Worm (Caenorhabditis elegans) whole organism, young adult: ENCODE results near the gene R13A5.11.
A peak's percentile ranks its signal among the peaks of the same experiment; 100 is the strongest.

ENCODE experiments used
- B0019.2 ChIP-seq: fragments of 200-800 bp; sonication (Bioruptor generic); conservative IDR thresholded peaks from 2 replicates; pipeline ENCODE4 v1.3.6; 2022; ENCODE audit warnings: missing genetic modification reagents, missing genetic modification characterization, missing compliant biosample characterization
- B0035.1 ChIP-seq: sonication (generic microtip); optimal IDR thresholded peaks from 2 replicates; lab custom pipeline; 2016; ENCODE audit warnings: missing genetic modification characterization, mild to moderate bottlenecking, missing compliant biosample characterization, missing genotype, missing genetic modification reagents
- B0261.1 ChIP-seq: sonication (generic microtip); optimal IDR thresholded peaks from 2 replicates; lab custom pipeline; 2016; ENCODE audit warnings: mild to moderate bottlenecking, missing genetic modification characterization, moderate library complexity, missing compliant biosample characterization
- F37B4.10 ChIP-seq: fragments of 200-800 bp; sonication (Bioruptor generic); IDR thresholded peaks from 2 replicates; pipeline ENCODE4 v1.3.6; 2022; ENCODE audit warnings: missing genetic modification characterization, missing compliant biosample characterization
- T26A5.8 ChIP-seq: sonication (generic microtip); optimal IDR thresholded peaks from 2 replicates; lab custom pipeline; 2016; ENCODE audit warnings: missing genetic modification characterization, missing compliant biosample characterization
- Y53F4B.3 ChIP-seq: fragments of 200-800 bp; sonication (Bioruptor generic); IDR thresholded peaks from 2 replicates; pipeline ENCODE4 v1.3.6; 2022; ENCODE audit warnings: missing genetic modification reagents, missing genetic modification characterization, missing compliant biosample characterization
- Y53G8AR.9 ChIP-seq: fragments of 200-800 bp; sonication (Bioruptor generic); conservative IDR thresholded peaks from 2 replicates; pipeline ENCODE4 v1.3.6; 2022; ENCODE audit warnings: missing genetic modification reagents, missing genetic modification characterization, missing compliant biosample characterization
- Y56A3A.18 ChIP-seq: fragments of 200-800 bp; sonication (Bioruptor generic); IDR thresholded peaks from 2 replicates; pipeline ENCODE4 v1.3.6; 2022; ENCODE audit warnings: missing genetic modification reagents, missing genetic modification characterization, missing compliant biosample characterization
- Y67H2A.10 ChIP-seq: fragments of 200-800 bp; sonication (Bioruptor generic); conservative IDR thresholded peaks from 2 replicates; pipeline ENCODE4 v1.3.6; 2022; ENCODE audit warnings: missing genetic modification reagents, missing genetic modification characterization, missing compliant biosample characterization
- Y95B8A.8 ChIP-seq: fragments of 200-800 bp; sonication (Bioruptor generic); IDR thresholded peaks from 2 replicates; pipeline ENCODE4 v1.3.6; 2022; ENCODE audit warnings: missing genetic modification reagents, missing genetic modification characterization, missing compliant biosample characterization
- aptf-2 ChIP-seq: fragments of 200-800 bp; sonication (Bioruptor generic); conservative IDR thresholded peaks from 2 replicates; pipeline ENCODE4 v1.3.6; 2022; ENCODE audit warnings: missing genetic modification reagents, missing genetic modification characterization, missing compliant biosample characterization
- attf-6 ChIP-seq: fragments of 200-800 bp; sonication (Bioruptor generic); IDR thresholded peaks from 2 replicates; pipeline ENCODE4 v1.3.6; 2022; ENCODE audit warnings: missing genetic modification reagents, missing genetic modification characterization, missing compliant biosample characterization
- ccch-3 ChIP-seq: fragments of 200-800 bp; sonication (Bioruptor generic); optimal IDR thresholded peaks from 2 replicates; lab custom pipeline; 2018; ENCODE audit warnings: mild to moderate bottlenecking, missing genetic modification characterization, missing compliant biosample characterization
- ceh-40 ChIP-seq: fragments of 200-800 bp; sonication (Bioruptor generic); IDR thresholded peaks from 2 replicates; pipeline ENCODE4 v1.3.6; 2022; ENCODE audit warnings: missing genetic modification characterization, missing compliant biosample characterization
- ceh-79 ChIP-seq: sonication (generic microtip); optimal IDR thresholded peaks from 2 replicates; lab custom pipeline; 2017; ENCODE audit warnings: mild to moderate bottlenecking, missing genetic modification characterization, missing compliant biosample characterization
- dpl-1 ChIP-seq: fragments of 150-350 bp; optimal IDR thresholded peaks from 2 replicates; lab custom pipeline; 2014; ENCODE audit warnings: missing biosample characterization, missing genetic modification reagents, missing genetic modification characterization
- egl-44 ChIP-seq: fragments of 200-800 bp; sonication (Bioruptor generic); IDR thresholded peaks from 2 replicates; pipeline ENCODE4 v1.3.6; 2022; ENCODE audit warnings: missing genetic modification reagents, missing genetic modification characterization, missing compliant biosample characterization
- ekl-4 ChIP-seq: fragments of 200-800 bp; sonication (Bioruptor generic); IDR thresholded peaks from 2 replicates; pipeline ENCODE4 v1.3.6; 2022; ENCODE audit warnings: missing genetic modification reagents, missing genetic modification characterization, missing compliant biosample characterization
- hlh-26 ChIP-seq: fragments of 200-800 bp; sonication (Bioruptor generic); conservative IDR thresholded peaks from 2 replicates; pipeline ENCODE4 v1.3.6; 2022; ENCODE audit warnings: missing genetic modification reagents, missing genetic modification characterization, missing compliant biosample characterization
- hsf-1 ChIP-seq: fragments of 200-800 bp; sonication (Bioruptor generic); IDR thresholded peaks from 2 replicates; pipeline ENCODE4 v1.3.6; 2022; ENCODE audit warnings: missing genetic modification reagents, missing genetic modification characterization, missing compliant biosample characterization
- lag-1 ChIP-seq: fragments of 200-800 bp; sonication (Bioruptor generic); IDR thresholded peaks from 2 replicates; pipeline ENCODE4 v1.3.6; 2022; ENCODE audit warnings: missing genetic modification reagents, missing genetic modification characterization, missing compliant biosample characterization
- lin-26 ChIP-seq: fragments of 200-800 bp; sonication (Bioruptor generic); IDR thresholded peaks from 2 replicates; pipeline ENCODE4 v1.3.6; 2022; ENCODE audit warnings: missing genetic modification reagents, missing genetic modification characterization, missing compliant biosample characterization
- lin-35 ChIP-seq, 3 experiments: fragments of 150-350 bp in 2 of 3; sonication (generic microtip) in 1 of 3; optimal IDR thresholded peaks; 2 replicates each; lab custom pipeline; 2014 to 2018; ENCODE audit warnings: missing biosample characterization in 3 of 3, missing genetic modification characterization in 3 of 3, missing genetic modification reagents in 3 of 3
- lin-54 ChIP-seq: fragments of 200-800 bp; sonication (Bioruptor generic); optimal IDR thresholded peaks from 2 replicates; lab custom pipeline; 2018; ENCODE audit warnings: mild to moderate bottlenecking, missing genetic modification characterization, missing compliant biosample characterization
- lir-1 ChIP-seq: fragments of 200-800 bp; sonication (Bioruptor generic); conservative IDR thresholded peaks from 2 replicates; pipeline ENCODE4 v1.3.6; 2022; ENCODE audit warnings: missing genetic modification reagents, missing genetic modification characterization, missing compliant biosample characterization
- lsy-27 ChIP-seq: sonication (generic microtip); optimal IDR thresholded peaks from 2 replicates; lab custom pipeline; 2017; ENCODE audit warnings: missing genetic modification characterization, mild to moderate bottlenecking, missing compliant biosample characterization, antibody characterized with exemption, missing genotype, borderline replicate concordance; ENCODE audit not compliant: insufficient read depth
- madf-10 ChIP-seq: sonication (generic microtip); optimal IDR thresholded peaks from 2 replicates; lab custom pipeline; 2016; ENCODE audit warnings: mild to moderate bottlenecking, missing genetic modification characterization, missing compliant biosample characterization
- madf-6 ChIP-seq: fragments of 200-800 bp; sonication (Bioruptor generic); IDR thresholded peaks from 2 replicates; pipeline ENCODE4 v1.3.6; 2022; ENCODE audit warnings: missing genetic modification reagents, missing genetic modification characterization, missing compliant biosample characterization
- mcd-1 ChIP-seq: fragments of 200-800 bp; sonication (Bioruptor generic); IDR thresholded peaks from 2 replicates; pipeline ENCODE4 v1.3.6; 2022; ENCODE audit warnings: missing genetic modification reagents, missing genetic modification characterization, missing compliant biosample characterization
- nfya-2 ChIP-seq: fragments of 200-800 bp; sonication (Bioruptor generic); IDR thresholded peaks from 2 replicates; pipeline ENCODE4 v1.3.6; 2022; ENCODE audit warnings: missing genetic modification reagents, missing genetic modification characterization, missing compliant biosample characterization
- nfyb-1 ChIP-seq: fragments of 200-800 bp; sonication (Bioruptor generic); IDR thresholded peaks from 2 replicates; pipeline ENCODE4 v1.3.6; 2022; ENCODE audit warnings: missing genetic modification reagents, missing genetic modification characterization, missing compliant biosample characterization
- nhr-120 ChIP-seq: fragments of 200-800 bp; sonication (Bioruptor generic); IDR thresholded peaks from 2 replicates; pipeline ENCODE4 v1.3.6; 2022; ENCODE audit warnings: missing genetic modification characterization, missing compliant biosample characterization
- nhr-179 ChIP-seq: sonication (generic microtip); optimal IDR thresholded peaks from 2 replicates; lab custom pipeline; 2016; ENCODE audit warnings: mild to moderate bottlenecking, missing genetic modification characterization, missing compliant biosample characterization
- nhr-27 ChIP-seq: fragments of 200-800 bp; sonication (Bioruptor generic); optimal IDR thresholded peaks from 2 replicates; lab custom pipeline; 2018; ENCODE audit warnings: mild to moderate bottlenecking, missing genetic modification characterization, moderate library complexity, missing compliant biosample characterization
- nhr-80 ChIP-seq: sonication (generic microtip); optimal IDR thresholded peaks from 2 replicates; lab custom pipeline; 2016; ENCODE audit warnings: missing genetic modification characterization, missing compliant biosample characterization
- pha-4 ChIP-seq: fragments of 150-350 bp; sonication (generic microtip); optimal IDR thresholded peaks from 2 replicates; lab custom pipeline; 2014; ENCODE audit warnings: missing biosample characterization, missing genetic modification reagents, missing genetic modification characterization
- snpc-1.1 ChIP-seq: sonication (generic microtip); optimal IDR thresholded peaks from 2 replicates; lab custom pipeline; 2017; ENCODE audit warnings: missing genetic modification characterization, mild to moderate bottlenecking, missing compliant biosample characterization, antibody characterized with exemption, moderate library complexity, missing genotype, missing genetic modification reagents; ENCODE audit not compliant: insufficient read depth
- snpc-3.4 ChIP-seq: sonication (generic microtip); optimal IDR thresholded peaks from 2 replicates; lab custom pipeline; 2017; ENCODE audit warnings: missing genetic modification characterization, mild to moderate bottlenecking, missing compliant biosample characterization, antibody characterized with exemption, moderate library complexity, missing genotype, missing genetic modification reagents
- sptf-2 ChIP-seq: fragments of 200-800 bp; sonication (Bioruptor generic); optimal IDR thresholded peaks from 2 replicates; lab custom pipeline; 2018; ENCODE audit warnings: mild to moderate bottlenecking, missing genetic modification characterization, missing compliant biosample characterization
- tbp1 ChIP-seq: fragments of 200-800 bp; sonication (Bioruptor generic); optimal IDR thresholded peaks from 2 replicates; lab custom pipeline; 2018; ENCODE audit warnings: mild to moderate bottlenecking, missing genetic modification characterization, missing compliant biosample characterization
- xnd-1 ChIP-seq: sonication (generic microtip); optimal IDR thresholded peaks from 2 replicates; lab custom pipeline; 2016; ENCODE audit warnings: missing genotype, missing genetic modification reagents, missing genetic modification characterization, missing compliant biosample characterization
- ztf-3 ChIP-seq: fragments of 200-800 bp; sonication (Bioruptor generic); optimal IDR thresholded peaks from 2 replicates; lab custom pipeline; 2018; ENCODE audit warnings: mild to moderate bottlenecking, missing genetic modification characterization, missing compliant biosample characterization
- ztf-6 ChIP-seq: fragments of 200-800 bp; sonication (Bioruptor generic); IDR thresholded peaks from 2 replicates; pipeline ENCODE4 v1.3.6; 2022; ENCODE audit warnings: missing genetic modification reagents, missing genetic modification characterization, missing compliant biosample characterization

The R13A5.11 gene

DNA sequence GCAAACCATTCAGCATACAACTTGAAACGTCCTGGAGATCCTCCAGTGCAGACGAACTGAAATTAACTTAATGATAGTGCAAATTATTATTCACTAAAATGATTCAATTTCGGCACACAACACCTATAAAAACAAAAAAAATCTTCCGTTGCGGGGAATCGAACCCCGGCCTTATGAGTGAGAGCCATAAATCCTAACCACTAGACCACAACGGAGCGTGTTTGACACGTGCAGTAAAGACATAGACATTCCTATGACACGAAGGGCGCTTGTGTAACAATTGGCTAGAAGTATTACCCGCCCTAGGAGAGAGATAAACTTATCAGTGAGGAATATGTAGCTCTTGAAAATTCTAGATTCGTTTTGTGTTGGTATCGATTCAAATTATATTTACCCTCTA is 48.9 kb upstream of the R13A5.11 start (continued):
- no peak for TF ChIP-seq nhr-120
- no peak for TF ChIP-seq B0019.2
- TF ChIP-seq Y67H2A.10 (GFP tag; lab: Robert Waterston, UW), result no peak
- TF ChIP-seq hsf-1, result no peak
- no peak for TF ChIP-seq aptf-2 (GFP tag; lab: Robert Waterston, UW)
- TF ChIP-seq T26A5.8 (tag; lab: Kevin White, UChicago), result no peak
- no peak for TF ChIP-seq nhr-27 (tag; lab: Kevin White, UChicago)
- no peak for TF ChIP-seq snpc-1.1
- TF ChIP-seq sptf-2, result no peak
- TF ChIP-seq lin-54 (GFP tag; lab: Kevin White, UChicago), result peak; percentile 20
- TF ChIP-seq nhr-179, result no peak
- TF ChIP-seq egl-44 (GFP tag; lab: Robert Waterston, UW), result 0 out of 2 replicates have a peak, but pooled peaks have one; percentile 19
- TF ChIP-seq madf-6 (GFP tag; lab: Robert Waterston, UW), result peak; percentile 58
- no peak for TF ChIP-seq hlh-26 (GFP tag; lab: Robert Waterston, UW)
- TF ChIP-seq ceh-79 (tag; lab: Kevin White, UChicago), result no peak
- peak; percentile 20 for TF ChIP-seq lsy-27 (tag; lab: Kevin White, UChicago)
- TF ChIP-seq B0261.1, result peak; percentile 72
- TF ChIP-seq B0035.1 (tag; lab: Kevin White, UChicago), result no peak
- TF ChIP-seq xnd-1, result no peak
- TF ChIP-seq dpl-1 (GFP tag; lab: Kevin White, UChicago), result peak; percentile 19
- TF ChIP-seq nfya-2 (GFP tag; lab: Robert Waterston, UW), result no peak
- TF ChIP-seq ceh-40 (GFP tag; lab: Robert Waterston, UW), result 0 out of 2 replicates have a peak, but pooled peaks have one; percentile 44
- TF ChIP-seq tbp1 (GFP tag; lab: Kevin White, UChicago), result peak; percentile 92
- TF ChIP-seq lin-35 (GFP tag; optimal IDR thresholded peaks at IDR 0.05; lab: Kevin White, UChicago), result no peak
- 0 out of 2 replicates have a peak, but pooled peaks have one; percentile 61 for TF ChIP-seq Y95B8A.8 (GFP tag; lab: Robert Waterston, UW)
- no peak for TF ChIP-seq ztf-6 (GFP tag; lab: Robert Waterston, UW)
- no peak for TF ChIP-seq Y53F4B.3 (GFP tag; lab: Robert Waterston, UW)
- TF ChIP-seq Y56A3A.18 (GFP tag; lab: Robert Waterston, UW), result peak; percentile 80; the same call in 1 of the 2 replicates
- TF ChIP-seq ztf-3 (GFP tag; lab: Kevin White, UChicago), result no peak
- TF ChIP-seq ccch-3 (GFP tag; lab: Kevin White, UChicago), result no peak
- TF ChIP-seq lir-1 (GFP tag; lab: Robert Waterston, UW), result no peak
- TF ChIP-seq pha-4, result no peak
- TF ChIP-seq lin-26 (GFP tag; lab: Robert Waterston, UW), result peak; percentile 77; the same call in 1 of the 2 replicates
- TF ChIP-seq nhr-80 (tag; lab: Kevin White, UChicago), result peak; percentile 25
- peak; percentile 63; the same call in 1 of the 2 replicates for TF ChIP-seq nfyb-1 (GFP tag; lab: Robert Waterston, UW)
- 0 out of 2 replicates have a peak, but pooled peaks have one; percentile 26 for TF ChIP-seq ekl-4
- peak; percentile 69; the same call in 1 of the 2 replicates for TF ChIP-seq Y53G8AR.9 (GFP tag; lab: Robert Waterston, UW)
- no peak for TF ChIP-seq lag-1 (GFP tag; lab: Robert Waterston, UW)
- no peak for TF ChIP-seq F37B4.10
- no peak for TF ChIP-seq mcd-1 (GFP tag; lab: Robert Waterston, UW)
- TF ChIP-seq madf-10, result peak; percentile 5
- no peak for TF ChIP-seq attf-6 (GFP tag; lab: Robert Waterston, UW)
- TF ChIP-seq snpc-3.4 (tag; lab: Kevin White, UChicago), result peak; percentile 62
- TF ChIP-seq, all 124 proteins: peak for 51
